Fruit fly (Drosophila melanogaster) whole organism, embryonic: ENCODE measurements around the gene corn.

Experiments
- Abd-B ChIP-seq: fragments of 200-800 bp; sonication (Bioruptor generic); optimal IDR thresholded peaks from 2 replicates; lab custom pipeline; 2018; ENCODE audit warnings: missing biosample characterization, mild to moderate bottlenecking, missing genetic modification characterization, moderate library complexity
- BEAF-32 ChIP-seq: fragments of 200-800 bp; sonication (Bioruptor generic); optimal IDR thresholded peaks from 3 replicates; lab custom pipeline; 2017; ENCODE audit warnings: missing biosample characterization, missing genetic modification characterization, mild to moderate bottlenecking, moderate library complexity, missing genetic modification reagents
- Blimp-1 ChIP-seq: fragments of 200-800 bp; sonication (Bioruptor generic); optimal IDR thresholded peaks from 3 replicates; lab custom pipeline; 2018; ENCODE audit warnings: missing biosample characterization, missing genetic modification characterization, mild to moderate bottlenecking, moderate library complexity, missing genetic modification reagents
- CG11504 ChIP-seq: fragments of 200-800 bp; sonication (Bioruptor generic); optimal IDR thresholded peaks from 3 replicates; lab custom pipeline; 2019; ENCODE audit warnings: missing biosample characterization, mild to moderate bottlenecking, missing genetic modification characterization, moderate library complexity
- CG12104 ChIP-seq: fragments of 200-800 bp; sonication (Bioruptor generic); optimal IDR thresholded peaks from 3 replicates; lab custom pipeline; 2016; ENCODE audit warnings: missing biosample characterization, missing genetic modification characterization
- CG13424 ChIP-seq: fragments of 200-800 bp; sonication (Bioruptor generic); optimal IDR thresholded peaks from 2 replicates; lab custom pipeline; 2019; ENCODE audit warnings: missing biosample characterization, mild to moderate bottlenecking, missing genetic modification characterization, moderate library complexity
- CG15696 ChIP-seq: fragments of 200-800 bp; sonication (Bioruptor generic); optimal IDR thresholded peaks from 2 replicates; lab custom pipeline; 2019; ENCODE audit warnings: missing biosample characterization, mild to moderate bottlenecking, missing genetic modification characterization, moderate library complexity
- CG17328 ChIP-seq: fragments of 200-800 bp; sonication (Bioruptor generic); IDR thresholded peaks from 2 replicates; pipeline ENCODE4 v1.3.6; 2022; ENCODE audit warnings: missing biosample characterization, missing genetic modification characterization
- CG18262 ChIP-seq: fragments of 200-800 bp; optimal IDR thresholded peaks from 3 replicates; lab custom pipeline; 2019; ENCODE audit warnings: missing biosample characterization, mild to moderate bottlenecking, missing genetic modification characterization, moderate library complexity
- CG2712 ChIP-seq: fragments of 200-800 bp; optimal IDR thresholded peaks from 3 replicates; lab custom pipeline; 2019; ENCODE audit warnings: missing biosample characterization, mild to moderate bottlenecking, missing genetic modification characterization, moderate library complexity
- CG2889 ChIP-seq: fragments of 200-800 bp; sonication (Bioruptor generic); IDR thresholded peaks from 3 replicates; pipeline ENCODE4 v1.3.6; 2022; ENCODE audit warnings: missing biosample characterization, missing genetic modification characterization
- CG6689 ChIP-seq: fragments of 200-800 bp; sonication (Bioruptor generic); IDR thresholded peaks from 2 replicates; pipeline ENCODE4 v1.3.6; 2022; ENCODE audit warnings: missing biosample characterization, missing genetic modification characterization
- CG7839 ChIP-seq: fragments of 200-800 bp; sonication (Bioruptor generic); optimal IDR thresholded peaks from 3 replicates; lab custom pipeline; 2018; ENCODE audit warnings: missing biosample characterization, mild to moderate bottlenecking, missing genetic modification characterization, moderate library complexity
- D ChIP-seq, 2 experiments: fragments of 200-800 bp in 1 of 2; fragments of >200 bp in 1 of 2; sonication (Bioruptor generic) in 1 of 2; optimal IDR thresholded peaks; 2 replicates in 1 of 2; 3 replicates in 1 of 2; lab custom pipeline; 2017; ENCODE audit warnings: mild to moderate bottlenecking in 1 of 2, missing biosample characterization in 1 of 2, missing genetic modification characterization in 1 of 2, missing genetic modification reagents in 1 of 2
- D19A ChIP-seq: fragments of 200-800 bp; optimal IDR thresholded peaks from 3 replicates; lab custom pipeline; 2019; ENCODE audit warnings: missing biosample characterization, mild to moderate bottlenecking, missing genetic modification characterization, moderate library complexity
- Eip74EF ChIP-seq, 2 experiments: fragments of 200-800 bp in 1 of 2; fragments of >200 bp in 1 of 2; sonication (Bioruptor generic) in 1 of 2; optimal IDR thresholded peaks; 2 replicates each; lab custom pipeline; 2017 to 2019; ENCODE audit warnings: missing biosample characterization in 2 of 2, missing genetic modification characterization in 2 of 2, mild to moderate bottlenecking in 1 of 2, moderate library complexity in 1 of 2
- Ets65A ChIP-seq: fragments of 200-800 bp; sonication (Bioruptor generic); peaks from one replicate; lab custom pipeline; 2016; ENCODE audit warnings: missing biosample characterization, missing genetic modification characterization
- Fer1 ChIP-seq: fragments of 200-800 bp; sonication (Bioruptor generic); optimal IDR thresholded peaks from 2 replicates; lab custom pipeline; 2017; ENCODE audit warnings: missing biosample characterization, mild to moderate bottlenecking, missing genetic modification characterization
- Hr51 ChIP-seq, 2 experiments: fragments of 200-800 bp; sonication (Bioruptor generic); optimal IDR thresholded peaks; 2 replicates in 1 of 2; 3 replicates in 1 of 2; lab custom pipeline; 2016 to 2018; ENCODE audit warnings: missing biosample characterization in 2 of 2, missing genetic modification characterization in 2 of 2, mild to moderate bottlenecking in 1 of 2, moderate library complexity in 1 of 2
- Lhr ChIP-seq: fragments of 200-800 bp; sonication (Bioruptor generic); optimal IDR thresholded peaks from 3 replicates; lab custom pipeline; 2017; ENCODE audit warnings: mild to moderate bottlenecking, missing biosample characterization, missing genetic modification reagents, missing genetic modification characterization
- Oli ChIP-seq: fragments of 200-800 bp; sonication (Bioruptor generic); optimal IDR thresholded peaks from 2 replicates; lab custom pipeline; 2018; ENCODE audit warnings: missing biosample characterization, mild to moderate bottlenecking, missing genetic modification characterization, moderate library complexity
- Ravus ChIP-seq: fragments of 200-800 bp; sonication (Bioruptor generic); IDR thresholded peaks from 2 replicates; pipeline ENCODE4 v1.3.6; 2022; ENCODE audit warnings: missing biosample characterization, missing genetic modification characterization
- Side ChIP-seq: fragments of 200-800 bp; sonication (Bioruptor generic); optimal IDR thresholded peaks from 2 replicates; lab custom pipeline; 2016; ENCODE audit warnings: missing biosample characterization, missing genetic modification characterization
- Xrp1 ChIP-seq: fragments of 200-800 bp; sonication (Bioruptor generic); IDR thresholded peaks from 2 replicates; pipeline ENCODE4 v1.3.6; 2022; ENCODE audit warnings: missing biosample characterization, missing genetic modification characterization
- bsh ChIP-seq, 2 experiments: fragments of 200-800 bp; sonication (Bioruptor generic); optimal IDR thresholded peaks; 2 replicates each; lab custom pipeline; 2017 to 2018; ENCODE audit warnings: mild to moderate bottlenecking in 2 of 2, missing biosample characterization in 2 of 2, missing genetic modification characterization in 2 of 2, moderate library complexity in 1 of 2
- cg ChIP-seq: fragments of 200-800 bp; sonication (Bioruptor generic); optimal IDR thresholded peaks from 3 replicates; lab custom pipeline; 2019; ENCODE audit warnings: missing biosample characterization, mild to moderate bottlenecking, missing genetic modification characterization, moderate library complexity
- croc ChIP-seq: fragments of 200-800 bp; sonication (Bioruptor generic); conservative IDR thresholded peaks from 3 replicates; pipeline ENCODE4 v1.3.6; 2022; ENCODE audit warnings: missing biosample characterization, missing genetic modification characterization
- cwo ChIP-seq: fragments of 200-800 bp; sonication (Bioruptor generic); optimal IDR thresholded peaks from 3 replicates; lab custom pipeline; 2017; ENCODE audit warnings: missing biosample characterization, missing genetic modification characterization, mild to moderate bottlenecking, moderate library complexity, missing genetic modification reagents
- dmrt99B ChIP-seq: fragments of 200-800 bp; sonication (Bioruptor generic); optimal IDR thresholded peaks from 2 replicates; lab custom pipeline; 2018; ENCODE audit warnings: missing biosample characterization, mild to moderate bottlenecking, missing genetic modification characterization, moderate library complexity
- dysf ChIP-seq: fragments of 200-800 bp; sonication (Bioruptor generic); IDR thresholded peaks from 3 replicates; pipeline ENCODE4 v1.3.6; 2022; ENCODE audit warnings: missing biosample characterization, missing genetic modification characterization
- en ChIP-seq: fragments of 200-800 bp; sonication (Bioruptor generic); optimal IDR thresholded peaks from 2 replicates; lab custom pipeline; 2016; ENCODE audit warnings: missing biosample characterization, missing genetic modification characterization
- hkb ChIP-seq, 2 experiments: fragments of 200-800 bp in 1 of 2; fragments of >200 bp in 1 of 2; sonication (Bioruptor generic) in 1 of 2; IDR thresholded peaks in 1 of 2; optimal IDR thresholded peaks in 1 of 2; 2 replicates each; pipeline versions ENCODE4 v1.3.6 to Lab custom; 2017 to 2022; ENCODE audit warnings: missing biosample characterization in 1 of 2, missing genetic modification characterization in 1 of 2
- lmd ChIP-seq: fragments of 200-800 bp; sonication (Bioruptor generic); IDR thresholded peaks from 2 replicates; pipeline ENCODE4 v1.3.6; 2022; ENCODE audit warnings: missing biosample characterization, missing genetic modification characterization
- nmo ChIP-seq: fragments of 200-800 bp; sonication (Bioruptor generic); optimal IDR thresholded peaks from 2 replicates; lab custom pipeline; 2018; ENCODE audit warnings: missing biosample characterization, mild to moderate bottlenecking, missing genetic modification characterization, moderate library complexity
- pum ChIP-seq: fragments of 200-800 bp; sonication (Bioruptor generic); optimal IDR thresholded peaks from 2 replicates; lab custom pipeline; 2016; ENCODE audit warnings: missing biosample characterization, missing genetic modification characterization
- sim ChIP-seq: fragments of 200-800 bp; sonication (Bioruptor generic); IDR thresholded peaks from 2 replicates; pipeline ENCODE4 v1.3.6; 2022; ENCODE audit warnings: missing biosample characterization, missing genetic modification characterization
- sisA ChIP-seq: fragments of 200-800 bp; sonication (Bioruptor generic); IDR thresholded peaks from 2 replicates; pipeline ENCODE4 v1.3.6; 2022; ENCODE audit warnings: missing biosample characterization, missing genetic modification characterization
- slbo ChIP-seq: fragments of 200-800 bp; sonication (Bioruptor generic); IDR thresholded peaks from 2 replicates; pipeline ENCODE4 v1.3.6; 2022; ENCODE audit warnings: missing biosample characterization, missing genetic modification characterization
- unpg ChIP-seq: fragments of 200-800 bp; sonication (Bioruptor generic); optimal IDR thresholded peaks from 3 replicates; lab custom pipeline; 2018; ENCODE audit warnings: missing biosample characterization, mild to moderate bottlenecking, missing genetic modification characterization, moderate library complexity

The corn gene

DNA sequence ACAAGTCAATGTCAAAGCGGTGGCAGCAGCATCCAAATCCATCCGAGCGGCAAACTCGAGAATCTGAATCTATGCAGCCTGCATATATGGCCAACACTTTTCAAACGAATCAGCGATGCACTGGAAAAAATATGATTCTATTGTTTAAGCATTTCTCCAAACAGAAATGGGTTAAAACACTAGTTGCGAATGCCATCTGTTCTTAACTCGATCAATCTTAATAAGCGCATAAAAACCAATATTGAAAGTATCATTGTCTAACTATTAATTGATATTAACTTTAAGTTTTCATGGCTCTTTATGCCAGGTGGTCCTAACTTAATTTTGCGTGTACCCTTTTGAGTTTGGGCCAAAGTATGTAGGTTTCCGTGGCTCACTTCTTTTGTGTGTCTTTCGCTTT lies 51.2 kb downstream of the corn start (continued):
- no peak for TF ChIP-seq Ravus
- TF ChIP-seq CG11504 (tag; lab: Kevin White, UChicago) = peak; percentile 59
- no peak for TF ChIP-seq Abd-B
- TF ChIP-seq CG18262 = peak; percentile 25
- TF ChIP-seq CG13424 (tag; lab: Kevin White, UChicago) = peak; percentile 12
- TF ChIP-seq Blimp-1 = peak; percentile 42
- no peak for TF ChIP-seq hkb (optimal IDR thresholded peaks at IDR 0.05; lab: Kevin White, UChicago)
- TF ChIP-seq hkb (GFP tag; IDR thresholded peaks at IDR 0.05; lab: Robert Waterston, UW) = peak; percentile 31; the same call in 1 of the 2 replicates
- TF ChIP-seq nmo = peak; percentile 3
- TF ChIP-seq bsh (GFP tag; optimal IDR thresholded peaks at IDR 0.05; lab: Kevin White, UChicago) = peak in 1 of 2 experiments; percentile 37
- TF ChIP-seq en (GFP tag; lab: Kevin White, UChicago) = no peak
- peak; percentile 50 for TF ChIP-seq dmrt99B (tag; lab: Kevin White, UChicago)
- TF ChIP-seq CG7839 = peak; percentile 8
- TF ChIP-seq sisA (GFP tag; lab: Robert Waterston, UW) = 0 out of 2 replicates have a peak, but pooled peaks have one; percentile 8
- no peak for TF ChIP-seq slbo (GFP tag; lab: Robert Waterston, UW)
- peak; percentile 38 for TF ChIP-seq Oli (tag; lab: Kevin White, UChicago)
- TF ChIP-seq unpg (GFP tag; lab: Kevin White, UChicago) = peak; percentile 5
- TF ChIP-seq CG2712 = peak; percentile 17
- TF ChIP-seq CG6689 (GFP tag; lab: Robert Waterston, UW) = 0 out of 2 replicates have a peak, but pooled peaks have one; percentile 13
- TF ChIP-seq BEAF-32 = no peak
- TF ChIP-seq Xrp1 = 0 out of 2 replicates have a peak, but pooled peaks have one; percentile 13
- no peak for TF ChIP-seq cwo
- TF ChIP-seq Hr51 (GFP tag; optimal IDR thresholded peaks at IDR 0.05; lab: Kevin White, UChicago) = peak in 1 of 2 experiments; percentile 47
- no peak for TF ChIP-seq pum (GFP tag; lab: Kevin White, UChicago)

DNA sequence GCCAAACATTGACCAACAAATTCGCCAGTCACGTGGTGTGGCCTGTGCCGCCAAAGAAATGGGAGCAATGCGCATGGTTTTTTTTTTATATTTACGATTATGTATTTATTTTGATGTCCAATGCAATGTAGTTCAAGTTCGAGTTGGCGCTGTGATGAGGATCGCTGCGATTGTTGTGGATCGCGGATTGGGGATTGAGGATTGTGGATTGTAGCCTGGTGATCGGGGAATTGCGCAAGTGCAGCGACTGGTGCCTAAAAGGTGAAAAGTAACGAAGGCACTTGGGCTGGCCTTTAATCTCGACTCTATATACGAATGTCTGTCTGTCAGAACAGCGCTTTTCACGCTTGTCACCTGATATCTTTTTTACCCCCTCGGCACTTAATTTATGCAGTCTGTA lies 52.4 kb downstream of the corn start:
- TF ChIP-seq CG17328 (GFP tag; lab: Robert Waterston, UW) = no peak
- no peak for TF ChIP-seq Lhr (GFP tag; lab: Kevin White, UChicago)
- TF ChIP-seq cg (GFP tag; lab: Kevin White, UChicago) = no peak
- TF ChIP-seq Ets65A (GFP tag; lab: Kevin White, UChicago) = peak; percentile 93
- TF ChIP-seq Fer1 (GFP tag; lab: Kevin White, UChicago) = no peak
- no peak for TF ChIP-seq CG15696 (tag; lab: Kevin White, UChicago)
- TF ChIP-seq croc (GFP tag; lab: Robert Waterston, UW) = no peak
- TF ChIP-seq dysf (GFP tag; lab: Robert Waterston, UW) = no peak
- TF ChIP-seq Eip74EF (GFP tag; optimal IDR thresholded peaks at IDR 0.05; lab: Kevin White, UChicago) = no peak
- no peak for TF ChIP-seq sim (GFP tag; lab: Robert Waterston, UW)
- TF ChIP-seq CG2889 (GFP tag; lab: Robert Waterston, UW) = 0 out of 3 replicates have a peak, but pooled peaks have one; percentile 21
- TF ChIP-seq Side (GFP tag; lab: Kevin White, UChicago) = no peak
- no peak for TF ChIP-seq CG12104

DNA sequence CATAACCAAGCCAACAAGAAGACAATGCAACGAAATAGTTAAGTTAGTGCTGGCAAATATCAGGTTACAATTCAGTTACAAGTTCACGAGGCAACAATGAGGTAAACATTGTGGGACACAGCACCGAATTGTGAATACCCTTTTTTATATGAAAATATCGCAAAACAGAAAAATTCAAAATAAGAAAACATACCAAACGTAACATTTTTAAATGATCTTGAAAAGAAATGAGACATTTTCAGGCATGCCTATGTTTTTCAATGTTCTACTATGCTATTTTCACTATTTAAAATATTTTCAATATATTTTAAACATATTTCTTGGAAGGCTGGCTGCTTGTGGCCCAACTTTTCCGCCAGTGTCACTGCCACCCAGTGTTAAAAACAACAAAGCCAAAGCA lies 52.9 kb downstream of the corn start:
- no peak for TF ChIP-seq lmd (GFP tag; lab: Robert Waterston, UW)
- TF ChIP-seq CG11504 (tag; lab: Kevin White, UChicago) = peak; percentile 11
- TF ChIP-seq D (optimal IDR thresholded peaks at IDR 0.05; lab: Kevin White, UChicago) = no peak
- TF ChIP-seq D (GFP tag; optimal IDR thresholded peaks at IDR 0.05; lab: Kevin White, UChicago) = no peak
- TF ChIP-seq D19A (tag; lab: Kevin White, UChicago) = peak; percentile 57
